Fruit fly (Drosophila melanogaster) Kc167 (cell line): ENCODE data around the gene cbt.

Source experiments
- Myc ChIP-seq: fragments of >200 bp; optimal IDR thresholded peaks from 2 replicates; lab custom pipeline; 2017; ENCODE audit warnings: missing external identifiers
- h ChIP-seq: fragments of >200 bp; optimal IDR thresholded peaks from 3 replicates; lab custom pipeline; 2018; ENCODE audit warnings: missing external identifiers
- insv ChIP-seq: fragments of >200 bp; optimal IDR thresholded peaks from 3 replicates; lab custom pipeline; 2018; ENCODE audit warnings: missing external identifiers
- ttk ChIP-seq: sonication (Bioruptor generic); optimal IDR thresholded peaks from 2 replicates; lab custom pipeline; 2017; ENCODE audit warnings: missing external identifiers

- no peak for TF ChIP-seq h (lab: Kevin White, UChicago)
- TF ChIP-seq Myc (lab: Kevin White, UChicago) = no peak
- no peak for TF ChIP-seq ttk (lab: Kevin White, UChicago)
- no peak for TF ChIP-seq insv (lab: Kevin White, UChicago)
These were observed 1.3 kb upstream of the cbt start for dm6 chr2L:480638-481399.
